Fruit fly (Drosophila melanogaster) whole organism, embryonic: ENCODE results near the gene CG32448.
A peak's percentile ranks its signal among the peaks of the same experiment; 100 is the strongest.

Source experiments
- Bgb ChIP-seq: fragments of 200-800 bp; sonication (Bioruptor generic); IDR thresholded peaks from 2 replicates; pipeline ENCODE4 v1.3.6; 2022; ENCODE audit warnings: missing biosample characterization, missing genetic modification characterization; ENCODE audit not compliant: partially characterized antibody
- BtbVII ChIP-seq: fragments of 200-800 bp; sonication (Bioruptor generic); optimal IDR thresholded peaks from 3 replicates; lab custom pipeline; 2017; ENCODE audit warnings: missing biosample characterization, mild to moderate bottlenecking, missing genetic modification characterization
- CG10321 ChIP-seq: fragments of 200-800 bp; sonication (Bioruptor generic); IDR thresholded peaks from 2 replicates; pipeline ENCODE4 v1.3.6; 2022; ENCODE audit warnings: missing biosample characterization, missing genetic modification characterization
- CG10543 ChIP-seq: fragments of 200-800 bp; sonication (Bioruptor generic); optimal IDR thresholded peaks from 3 replicates; lab custom pipeline; 2017; ENCODE audit warnings: missing biosample characterization, mild to moderate bottlenecking, missing genetic modification characterization, moderate library complexity
- CG11456 ChIP-seq: fragments of 200-800 bp; sonication (Bioruptor generic); IDR thresholded peaks from 3 replicates; pipeline ENCODE4 v1.3.6; 2022; ENCODE audit warnings: missing biosample characterization, missing genetic modification characterization
- CG11723 ChIP-seq: fragments of 200-800 bp; sonication (Bioruptor generic); optimal IDR thresholded peaks from 2 replicates; lab custom pipeline; 2017; ENCODE audit warnings: missing biosample characterization, mild to moderate bottlenecking, missing genetic modification characterization
- CG1602 ChIP-seq: fragments of 200-800 bp; sonication (Bioruptor generic); optimal IDR thresholded peaks from 3 replicates; lab custom pipeline; 2016; ENCODE audit warnings: missing biosample characterization, missing genetic modification characterization
- CG17568 ChIP-seq: fragments of 200-800 bp; sonication (Bioruptor generic); optimal IDR thresholded peaks from 2 replicates; lab custom pipeline; 2018; ENCODE audit warnings: missing biosample characterization, mild to moderate bottlenecking, missing genetic modification characterization, moderate library complexity
- CG1792 ChIP-seq: fragments of 200-800 bp; sonication (Bioruptor generic); optimal IDR thresholded peaks from 2 replicates; lab custom pipeline; 2016; ENCODE audit warnings: missing biosample characterization, missing genetic modification characterization
- CG2875 ChIP-seq: fragments of 200-800 bp; sonication (Bioruptor generic); optimal IDR thresholded peaks from 2 replicates; lab custom pipeline; 2017; ENCODE audit warnings: missing biosample characterization, mild to moderate bottlenecking, missing genetic modification characterization, missing genetic modification reagents
- CG32532 ChIP-seq: fragments of 200-800 bp; sonication (Bioruptor generic); IDR thresholded peaks from 2 replicates; pipeline ENCODE4 v1.3.6; 2022; ENCODE audit warnings: missing biosample characterization, missing genetic modification characterization
- CG3838 ChIP-seq: fragments of 200-800 bp; sonication (Bioruptor generic); optimal IDR thresholded peaks from 3 replicates; lab custom pipeline; 2016; ENCODE audit warnings: missing biosample characterization, missing genetic modification characterization
- CG3847 ChIP-seq: fragments of 200-800 bp; sonication (Bioruptor generic); IDR thresholded peaks from 2 replicates; pipeline ENCODE4 v1.3.6; 2022; ENCODE audit warnings: missing biosample characterization, missing genetic modification characterization
- CG5180 ChIP-seq: fragments of 200-800 bp; sonication (Bioruptor generic); optimal IDR thresholded peaks from 3 replicates; lab custom pipeline; 2017; ENCODE audit warnings: missing biosample characterization, missing genetic modification characterization, mild to moderate bottlenecking, moderate library complexity, missing genetic modification reagents
- CG5953 ChIP-seq: fragments of 200-800 bp; sonication (Bioruptor generic); IDR thresholded peaks from 2 replicates; pipeline ENCODE4 v1.3.6; 2022; ENCODE audit warnings: missing biosample characterization, missing genetic modification characterization
- CG7928 ChIP-seq: fragments of 200-800 bp; sonication (Bioruptor generic); optimal IDR thresholded peaks from 2 replicates; lab custom pipeline; 2017; ENCODE audit warnings: missing biosample characterization, mild to moderate bottlenecking, missing genetic modification characterization
- CG7963 ChIP-seq: fragments of 200-800 bp; sonication (Bioruptor generic); IDR thresholded peaks from 3 replicates; pipeline ENCODE4 v1.3.6; 2022; ENCODE audit warnings: missing biosample characterization, missing genetic modification characterization; ENCODE audit not compliant: partially characterized antibody
- CG9609 ChIP-seq: fragments of 200-800 bp; sonication (Bioruptor generic); optimal IDR thresholded peaks from 3 replicates; lab custom pipeline; 2016; ENCODE audit warnings: missing biosample characterization, missing genetic modification characterization
- CG9876 ChIP-seq: fragments of 200-800 bp; sonication (Bioruptor generic); optimal IDR thresholded peaks from 2 replicates; lab custom pipeline; 2016; ENCODE audit warnings: missing biosample characterization, missing genetic modification characterization
- CG9932 ChIP-seq: fragments of 200-800 bp; sonication (Bioruptor generic); IDR thresholded peaks from 2 replicates; pipeline ENCODE4 v1.3.6; 2022; ENCODE audit warnings: missing biosample characterization, missing genetic modification characterization
- Dad ChIP-seq: fragments of 200-800 bp; sonication (Bioruptor generic); optimal IDR thresholded peaks from 3 replicates; lab custom pipeline; 2016; ENCODE audit warnings: missing biosample characterization, missing genetic modification characterization
- Doc2 ChIP-seq: fragments of 200-800 bp; sonication (Bioruptor generic); IDR thresholded peaks from 2 replicates; pipeline ENCODE4 v1.3.6; 2022; ENCODE audit warnings: missing biosample characterization, missing genetic modification characterization
- ERR ChIP-seq: fragments of 200-800 bp; sonication (Bioruptor generic); optimal IDR thresholded peaks from 2 replicates; lab custom pipeline; 2016; ENCODE audit warnings: missing biosample characterization, missing genetic modification characterization
- Gug ChIP-seq: fragments of 200-800 bp; sonication (Bioruptor generic); IDR thresholded peaks from 4 replicates; pipeline ENCODE4 v1.3.6; 2022; ENCODE audit warnings: missing biosample characterization, missing genetic modification characterization
- H15 ChIP-seq: fragments of 200-800 bp; sonication (Bioruptor generic); IDR thresholded peaks from 3 replicates; pipeline ENCODE4 v1.3.6; 2022; ENCODE audit warnings: missing biosample characterization, missing genetic modification characterization
- H2.0 ChIP-seq: fragments of 200-800 bp; sonication (Bioruptor generic); IDR thresholded peaks from 2 replicates; pipeline ENCODE4 v1.3.6; 2022; ENCODE audit warnings: missing biosample characterization, missing genetic modification characterization
- HLHmδ ChIP-seq: fragments of 200-800 bp; sonication (Bioruptor generic); optimal IDR thresholded peaks from 2 replicates; lab custom pipeline; 2018; ENCODE audit warnings: missing biosample characterization, mild to moderate bottlenecking, missing genetic modification characterization, moderate library complexity
- Lhr ChIP-seq: fragments of 200-800 bp; sonication (Bioruptor generic); optimal IDR thresholded peaks from 3 replicates; lab custom pipeline; 2017; ENCODE audit warnings: mild to moderate bottlenecking, missing biosample characterization, missing genetic modification reagents, missing genetic modification characterization
- MESR4 ChIP-seq: fragments of 200-800 bp; sonication (Bioruptor generic); optimal IDR thresholded peaks from 2 replicates; lab custom pipeline; 2018; ENCODE audit warnings: missing biosample characterization, mild to moderate bottlenecking, missing genetic modification characterization, moderate library complexity
- Meics ChIP-seq: fragments of 200-800 bp; sonication (Bioruptor generic); optimal IDR thresholded peaks from 2 replicates; lab custom pipeline; 2017; ENCODE audit warnings: missing biosample characterization, mild to moderate bottlenecking, missing genetic modification characterization
- Nf-YA ChIP-seq: fragments of 200-800 bp; sonication (Bioruptor generic); IDR thresholded peaks from 2 replicates; pipeline ENCODE4 v1.3.6; 2022; ENCODE audit warnings: missing biosample characterization, missing genetic modification characterization
- Optix ChIP-seq: fragments of 200-800 bp; sonication (Bioruptor generic); IDR thresholded peaks from 3 replicates; pipeline ENCODE4 v1.3.6; 2022; ENCODE audit warnings: missing biosample characterization, missing genetic modification characterization
- ab ChIP-seq: fragments of 200-800 bp; sonication (Bioruptor generic); optimal IDR thresholded peaks from 2 replicates; lab custom pipeline; 2016; ENCODE audit warnings: missing biosample characterization, missing genetic modification characterization
- chif ChIP-seq, 2 experiments: fragments of 200-800 bp; sonication (Bioruptor generic); optimal IDR thresholded peaks; 3 replicates each; lab custom pipeline; 2016; ENCODE audit warnings: missing biosample characterization in 2 of 2, missing genetic modification characterization in 2 of 2
- chm ChIP-seq: fragments of 200-800 bp; sonication (Bioruptor generic); IDR thresholded peaks from 2 replicates; pipeline ENCODE4 v1.3.6; 2022; ENCODE audit warnings: missing biosample characterization, missing genetic modification characterization
- chn ChIP-seq: fragments of 200-800 bp; sonication (Bioruptor generic); optimal IDR thresholded peaks from 2 replicates; lab custom pipeline; 2016; ENCODE audit warnings: missing biosample characterization, missing genetic modification characterization
- ems ChIP-seq: fragments of 200-800 bp; sonication (Bioruptor generic); optimal IDR thresholded peaks from 3 replicates; lab custom pipeline; 2016; ENCODE audit warnings: missing biosample characterization, missing genetic modification characterization
- esg ChIP-seq: fragments of 200-800 bp; sonication (Bioruptor generic); conservative IDR thresholded peaks from 2 replicates; pipeline ENCODE4 v1.3.6; 2022; ENCODE audit warnings: missing biosample characterization, missing genetic modification characterization
- eyg ChIP-seq: fragments of 200-800 bp; sonication (Bioruptor generic); optimal IDR thresholded peaks from 3 replicates; lab custom pipeline; 2016; ENCODE audit warnings: missing biosample characterization, missing genetic modification characterization
- fd3F ChIP-seq: fragments of 200-800 bp; sonication (Bioruptor generic); optimal IDR thresholded peaks from 2 replicates; lab custom pipeline; 2018; ENCODE audit warnings: missing biosample characterization, mild to moderate bottlenecking, missing genetic modification characterization, moderate library complexity
- h ChIP-seq: fragments of >200 bp; optimal IDR thresholded peaks from 2 replicates; lab custom pipeline; 2017
- her ChIP-seq: fragments of 200-800 bp; sonication (Bioruptor generic); optimal IDR thresholded peaks from 2 replicates; lab custom pipeline; 2016; ENCODE audit warnings: missing biosample characterization, missing genetic modification characterization
- pros ChIP-seq: fragments of 200-800 bp; sonication (Bioruptor generic); optimal IDR thresholded peaks from 3 replicates; lab custom pipeline; 2019; ENCODE audit warnings: missing biosample characterization, mild to moderate bottlenecking, missing genetic modification characterization, moderate library complexity
- repo ChIP-seq: fragments of 200-800 bp; sonication (Bioruptor generic); optimal IDR thresholded peaks from 2 replicates; lab custom pipeline; 2016; ENCODE audit warnings: missing biosample characterization, missing genetic modification characterization
- slbo ChIP-seq: fragments of 200-800 bp; sonication (Bioruptor generic); IDR thresholded peaks from 2 replicates; pipeline ENCODE4 v1.3.6; 2022; ENCODE audit warnings: missing biosample characterization, missing genetic modification characterization
- sna ChIP-seq: fragments of 200-800 bp; sonication (Bioruptor generic); IDR thresholded peaks from 2 replicates; pipeline ENCODE4 v1.3.6; 2022; ENCODE audit warnings: missing biosample characterization, missing genetic modification characterization; ENCODE audit not compliant: partially characterized antibody
- tin ChIP-seq: fragments of 200-800 bp; sonication (Bioruptor generic); optimal IDR thresholded peaks from 3 replicates; lab custom pipeline; 2016; ENCODE audit warnings: missing biosample characterization, missing genetic modification characterization
- vvl ChIP-seq: fragments of 200-800 bp; sonication (Bioruptor generic); IDR thresholded peaks from 2 replicates; pipeline ENCODE4 v1.3.6; 2022; ENCODE audit warnings: missing biosample characterization, missing genetic modification characterization
- wek ChIP-seq: fragments of 200-800 bp; sonication (Bioruptor generic); optimal IDR thresholded peaks from 3 replicates; lab custom pipeline; 2018; ENCODE audit warnings: missing biosample characterization, mild to moderate bottlenecking, missing genetic modification characterization, moderate library complexity
- zfh1 ChIP-seq: fragments of 200-800 bp; sonication (Bioruptor generic); IDR thresholded peaks from 3 replicates; pipeline ENCODE4 v1.3.6; 2022; ENCODE audit warnings: missing biosample characterization, missing genetic modification characterization

Gene CG32448

dm6 chr3L:21824725-21825353 is 3.4 kb downstream of the CG32448 start, which contains the start of gene eIF2A (continued):
- TF ChIP-seq CG5180: no peak
- no peak for TF ChIP-seq CG5953 (GFP tag; lab: Robert Waterston, UW)
- 0 out of 3 replicates have a peak, but pooled peaks have one; percentile 24 for TF ChIP-seq H15 (GFP tag; lab: Robert Waterston, UW)
- TF ChIP-seq chn (GFP tag; lab: Kevin White, UChicago): peak; percentile 54
- TF ChIP-seq CG11723 (GFP tag; lab: Kevin White, UChicago): peak; percentile 11
- TF ChIP-seq CG7963: peak; percentile 74
- TF ChIP-seq H2.0 (GFP tag; lab: Robert Waterston, UW): peak; percentile 48
- TF ChIP-seq CG10543 (GFP tag; lab: Kevin White, UChicago): peak; percentile 58
- TF ChIP-seq CG9609 (GFP tag; lab: Kevin White, UChicago): peak; percentile 63
- peak; percentile 77 for TF ChIP-seq ERR
- TF ChIP-seq slbo (GFP tag; lab: Robert Waterston, UW): peak; percentile 72
- TF ChIP-seq Doc2: no peak
- peak; percentile 69; the same call in 1 of the 3 replicates for TF ChIP-seq CG11456 (GFP tag; lab: Robert Waterston, UW)
- peak; percentile 79 for TF ChIP-seq Lhr (GFP tag; lab: Kevin White, UChicago)
- TF ChIP-seq BtbVII (GFP tag; lab: Kevin White, UChicago): peak; percentile 24
- no peak for TF ChIP-seq ab (GFP tag; lab: Kevin White, UChicago)
- TF ChIP-seq CG10321: peak; percentile 59; the same call in 1 of the 2 replicates
- peak; percentile 40; the same call in 1 of the 3 replicates for TF ChIP-seq Optix
- TF ChIP-seq chm (GFP tag; lab: Robert Waterston, UW): peak; percentile 65; the same call in 1 of the 2 replicates
- no peak for TF ChIP-seq CG3838 (GFP tag; lab: Kevin White, UChicago)
- peak; percentile 8 for TF ChIP-seq CG7928 (GFP tag; lab: Kevin White, UChicago)
- TF ChIP-seq zfh1: peak; percentile 69; the same call in 1 of the 3 replicates
- TF ChIP-seq esg (GFP tag; lab: Robert Waterston, UW): no peak
- peak; percentile 99 for TF ChIP-seq MESR4 (GFP tag; lab: Kevin White, UChicago)
- TF ChIP-seq chif (GFP tag; optimal IDR thresholded peaks at IDR 0.05; lab: Kevin White, UChicago): peak; percentile 42 to 64
- TF ChIP-seq CG9876 (GFP tag; lab: Kevin White, UChicago): peak; percentile 22
- TF ChIP-seq vvl (GFP tag; lab: Robert Waterston, UW): peak; percentile 80
- peak; percentile 80 for TF ChIP-seq wek (GFP tag; lab: Kevin White, UChicago)
- peak; percentile 38 for TF ChIP-seq repo
- peak; percentile 62 for TF ChIP-seq sna (GFP tag; lab: Robert Waterston, UW)
- peak; percentile 70 for TF ChIP-seq CG32532
- TF ChIP-seq HLHmδ (GFP tag; lab: Kevin White, UChicago): peak; percentile 70
- TF ChIP-seq her (GFP tag; lab: Kevin White, UChicago): peak; percentile 85
- TF ChIP-seq eyg (GFP tag; lab: Kevin White, UChicago): peak; percentile 36
- no peak for TF ChIP-seq CG2875 (GFP tag; lab: Kevin White, UChicago)
- peak; percentile 62 for TF ChIP-seq ems
- TF ChIP-seq CG1602 (GFP tag; lab: Kevin White, UChicago): peak; percentile 30
- TF ChIP-seq h (lab: Kevin White, UChicago): no peak
- TF ChIP-seq Nf-YA (GFP tag; lab: Robert Waterston, UW): no peak
- peak; percentile 92 for TF ChIP-seq Bgb (GFP tag; lab: Robert Waterston, UW)
- TF ChIP-seq CG9932 (GFP tag; lab: Robert Waterston, UW): peak; percentile 75; the same call in 1 of the 2 replicates
- TF ChIP-seq Dad (GFP tag; lab: Kevin White, UChicago): peak; percentile 66
- TF ChIP-seq tin (GFP tag; lab: Kevin White, UChicago): peak; percentile 73
- TF ChIP-seq CG1792 (GFP tag; lab: Kevin White, UChicago): peak; percentile 44
- TF ChIP-seq Meics (GFP tag; lab: Kevin White, UChicago): peak; percentile 36
- TF ChIP-seq CG17568 (GFP tag; lab: Kevin White, UChicago): no peak
- peak; percentile 0 for TF ChIP-seq fd3F
- no peak for TF ChIP-seq pros (GFP tag; lab: Kevin White, UChicago)
- no peak; the same call in 3 of the 4 replicates for TF ChIP-seq Gug (GFP tag; lab: Robert Waterston, UW)
- peak; percentile 86 for TF ChIP-seq CG3847 (GFP tag; lab: Robert Waterston, UW)
